Worm (Caenorhabditis elegans) whole organism, L4/young adult: Measurements from ENCODE around the gene ilys-4.

Source experiments
- W03F9.2 ChIP-seq: fragments of 150-350 bp; optimal IDR thresholded peaks from 2 replicates; lab custom pipeline; 2014; ENCODE audit warnings: missing biosample characterization, missing genetic modification characterization
- dao-5 ChIP-seq: sonication (generic microtip); optimal IDR thresholded peaks from 2 replicates; lab custom pipeline; 2016; ENCODE audit warnings: missing genotype, missing genetic modification characterization, moderate library complexity, missing compliant biosample characterization
- him-1 ChIP-seq: sonication (generic microtip); optimal IDR thresholded peaks from 2 replicates; lab custom pipeline; 2016; ENCODE audit warnings: missing genotype, missing genetic modification reagents, missing genetic modification characterization, missing compliant biosample characterization

Gene ilys-4

DNA sequence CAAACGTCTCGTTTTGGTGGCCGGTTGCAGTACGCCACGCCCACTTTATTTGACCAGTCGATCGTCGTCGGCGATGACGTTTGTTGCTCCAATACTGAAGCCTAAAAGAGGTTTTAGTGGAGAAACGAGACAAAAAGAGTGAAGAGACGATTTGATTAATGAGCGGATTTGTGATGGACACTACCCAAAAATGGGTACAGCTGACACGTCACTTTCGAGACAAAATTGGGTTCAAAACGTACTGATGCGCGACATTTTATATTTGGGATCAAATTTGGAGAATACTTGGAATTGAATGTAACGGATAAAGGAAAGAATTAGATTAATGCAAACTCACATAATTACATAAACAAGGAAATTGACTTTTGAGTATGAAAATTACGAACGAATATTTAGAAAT lies at the start of gene ilys-4:
Gene ilys-4, minus strand, starts transcription at position 101 of the 400 bp plus-strand sequence.
- TF ChIP-seq W03F9.2 (tag; lab: Kevin White, UChicago): no peak

DNA sequence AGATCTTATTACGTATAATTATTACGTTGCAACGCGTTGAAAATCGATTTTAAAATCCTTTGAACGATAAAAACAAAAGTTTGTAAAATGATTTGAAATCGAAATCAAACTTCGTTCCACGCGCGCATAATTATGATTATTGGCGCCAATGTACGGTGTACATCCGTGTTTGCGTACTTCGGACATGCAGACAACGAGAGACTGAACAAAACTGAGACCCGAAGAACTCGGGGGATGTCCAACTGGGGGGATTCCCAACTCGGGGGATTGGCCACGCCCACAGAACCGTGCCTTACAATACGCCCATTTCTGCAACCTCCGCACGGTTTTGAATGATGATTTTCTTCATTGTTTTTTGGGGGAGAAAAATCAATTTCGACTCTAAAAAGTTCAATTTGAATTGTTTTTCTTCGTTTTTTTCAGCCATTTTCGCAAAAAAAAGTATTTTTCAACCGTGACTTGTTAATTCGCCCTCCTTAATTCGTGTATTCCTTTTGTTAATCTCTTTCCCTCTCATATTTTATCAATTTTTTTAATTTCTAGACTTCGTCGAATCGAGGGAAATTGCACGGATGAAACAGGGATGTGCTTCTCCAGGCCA lies 49.7 kb upstream of the ilys-4 start, which contains the start of gene F20D12.12:
Gene F20D12.12, plus strand, starts transcription at position 542 of the 601 bp plus-strand sequence.
- TF ChIP-seq W03F9.2 (tag; lab: Kevin White, UChicago): peak; percentile 46

DNA sequence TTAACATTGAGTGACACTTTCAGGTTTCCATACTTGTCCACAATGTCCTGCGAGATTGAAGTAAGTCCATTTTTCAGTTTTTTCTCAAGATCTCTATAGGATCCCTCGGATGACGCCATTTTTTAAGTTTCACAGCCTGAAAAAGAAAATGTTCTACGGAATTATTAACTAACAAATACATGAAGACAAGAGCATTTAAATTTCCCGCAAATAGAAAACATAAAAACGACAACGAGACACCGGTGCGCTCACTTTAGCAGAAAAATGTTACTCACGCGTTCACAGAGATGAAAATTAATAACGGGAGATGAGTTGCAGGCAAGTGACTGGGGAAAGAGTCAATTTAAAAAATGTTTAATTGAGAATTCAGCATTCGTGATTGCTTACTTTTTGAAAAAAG lies 49.1 kb upstream of the ilys-4 start, which contains the start of gene czw-1:
Gene czw-1, minus strand, starts transcription at position 369 of the 400 bp plus-strand sequence.
- TF ChIP-seq W03F9.2 (tag; lab: Kevin White, UChicago) (no peak), him-1 (tag; lab: Kevin White, UChicago) (no peak), dao-5 (tag; lab: Kevin White, UChicago) (no peak)

DNA sequence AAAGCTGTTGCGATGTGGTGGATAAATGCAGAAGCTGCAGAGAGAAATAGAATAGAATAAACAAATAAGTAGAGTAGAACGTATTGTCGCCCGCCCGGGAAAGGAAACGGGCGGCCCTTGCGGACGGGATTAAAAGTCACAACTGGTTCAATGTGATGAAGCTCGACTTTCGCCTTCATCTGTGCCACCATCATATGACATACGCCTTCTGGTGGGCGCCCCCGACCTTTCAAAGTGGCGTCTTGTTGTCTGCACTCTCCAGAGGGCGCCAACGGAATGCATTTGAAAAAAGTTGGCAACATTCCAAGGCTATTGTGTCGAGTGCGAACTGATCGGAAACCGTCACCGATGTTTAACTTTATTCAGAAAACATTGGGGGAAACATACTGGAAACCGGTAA lies 45.9 kb upstream of the ilys-4 start:
- TF ChIP-seq him-1 (tag; lab: Kevin White, UChicago) (no peak), W03F9.2 (tag; lab: Kevin White, UChicago) (no peak), dao-5 (tag; lab: Kevin White, UChicago) (no peak)

DNA sequence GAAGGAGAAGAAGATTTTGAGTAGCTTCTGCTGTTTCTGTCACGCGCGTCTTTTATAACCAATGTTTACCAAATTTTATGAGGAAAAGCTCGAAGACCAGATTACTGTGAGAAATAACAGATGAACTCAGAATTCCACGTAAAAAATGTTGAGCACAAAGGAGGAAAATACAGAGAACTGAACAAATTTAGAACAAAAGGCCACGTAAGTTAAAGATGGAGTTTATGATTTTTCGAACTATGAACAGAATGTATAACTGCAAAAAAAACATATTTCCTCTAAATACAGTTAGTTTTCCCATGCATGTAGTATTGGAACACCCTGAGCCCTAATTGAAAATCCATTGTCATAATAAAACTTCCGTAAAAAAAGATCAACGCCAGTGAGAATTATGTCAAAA lies 43.6 kb upstream of the ilys-4 start, which contains the start of gene exc-9:
Gene exc-9, minus strand, starts transcription at position 101 of the 400 bp plus-strand sequence.
- TF ChIP-seq dao-5 (tag; lab: Kevin White, UChicago) (no peak), him-1 (tag; lab: Kevin White, UChicago) (no peak), W03F9.2 (tag; lab: Kevin White, UChicago) (no peak)

DNA sequence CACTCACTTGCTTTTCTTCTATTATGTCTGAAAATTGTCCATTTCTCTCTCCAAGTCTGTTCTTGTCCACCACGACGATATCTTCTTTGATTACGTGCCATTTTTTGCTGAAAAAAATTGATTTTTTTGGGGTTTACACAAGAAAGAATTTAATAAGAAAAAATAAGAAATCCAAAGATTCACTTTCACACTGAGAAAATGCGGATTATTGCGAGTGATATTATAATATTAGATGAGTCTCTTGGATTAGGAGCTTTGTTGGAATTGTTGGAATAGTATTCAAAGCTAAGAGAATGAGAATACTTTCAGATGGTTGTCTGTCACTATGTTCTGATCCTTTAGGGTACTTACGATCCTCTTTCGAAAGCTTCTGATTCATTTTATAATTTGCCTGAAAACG lies 41.5 kb upstream of the ilys-4 start, which contains the start of gene F20D12.7:
Gene F20D12.7, minus strand, starts transcription at position 101 of the 400 bp plus-strand sequence.
- TF ChIP-seq W03F9.2 (tag; lab: Kevin White, UChicago) (no peak), dao-5 (tag; lab: Kevin White, UChicago) (no peak), him-1 (tag; lab: Kevin White, UChicago) (no peak)

DNA sequence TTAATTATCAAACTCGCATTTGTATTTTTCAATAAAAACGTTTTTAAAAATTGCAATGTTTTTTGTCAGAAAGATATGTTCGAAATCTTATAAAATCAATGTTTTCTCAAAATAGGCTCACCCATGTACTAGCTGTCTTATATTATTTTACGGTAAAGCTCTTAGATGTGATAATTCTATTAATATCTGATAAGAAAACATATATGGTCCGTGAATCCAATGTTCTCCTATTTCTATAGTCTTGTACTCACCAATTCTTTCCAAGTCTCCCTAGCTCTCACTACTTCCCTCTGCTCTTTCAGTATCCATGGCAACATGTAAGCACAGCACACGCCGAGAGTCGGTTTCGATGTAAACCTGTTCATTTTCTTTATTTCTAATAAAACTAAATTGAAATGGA lies 36.4 kb upstream of the ilys-4 start, which contains the start of gene bbs-2:
Gene bbs-2, plus strand, starts transcription at position 301 of the 400 bp plus-strand sequence.
- TF ChIP-seq W03F9.2 (tag; lab: Kevin White, UChicago) (no peak), dao-5 (tag; lab: Kevin White, UChicago) (no peak), him-1 (tag; lab: Kevin White, UChicago) (no peak)

DNA sequence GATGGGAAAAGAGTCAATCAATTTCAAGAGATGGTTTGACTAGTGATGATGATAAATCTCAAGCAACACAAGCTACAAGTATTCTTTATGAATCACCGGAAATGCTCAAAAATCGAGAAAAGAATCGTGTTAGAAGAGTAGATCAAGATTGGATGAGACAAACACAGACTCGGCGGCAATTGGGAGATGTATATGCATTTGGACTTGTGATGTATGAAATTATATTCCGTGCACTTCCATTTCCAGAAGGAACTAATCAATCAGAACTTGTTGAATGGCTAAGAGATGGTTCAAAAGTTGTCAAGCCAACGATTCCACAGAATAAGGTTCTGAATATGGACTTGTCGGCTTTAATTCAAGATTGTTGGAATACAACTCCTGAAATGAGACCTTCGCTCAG lies 34.5 kb upstream of the ilys-4 start:
- TF ChIP-seq W03F9.2 (tag; lab: Kevin White, UChicago): no peak

DNA sequence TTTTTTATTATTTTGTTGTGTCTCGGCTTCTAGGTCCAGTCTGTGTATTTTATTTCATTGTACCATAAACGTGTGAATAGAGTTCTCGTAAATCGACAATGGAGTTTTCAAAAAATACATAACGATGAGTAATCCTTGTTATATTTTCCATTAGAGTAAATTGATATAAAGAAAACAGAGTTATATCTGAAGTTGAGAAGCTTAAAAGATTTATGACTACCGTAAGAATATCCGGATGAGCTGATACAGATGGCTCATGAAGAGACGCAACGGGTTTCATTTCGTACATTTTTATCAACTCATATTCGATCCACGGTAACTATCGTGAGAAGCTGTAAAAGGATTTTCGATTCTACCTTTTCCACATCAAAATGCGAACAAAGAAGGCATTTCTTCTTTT lies 30.5 kb upstream of the ilys-4 start, which contains the start of gene gcy-8:
Gene gcy-8, plus strand, starts transcription at position 301 of the 400 bp plus-strand sequence.
- TF ChIP-seq him-1 (tag; lab: Kevin White, UChicago): no peak
- no peak for TF ChIP-seq W03F9.2 (tag; lab: Kevin White, UChicago)
- no peak for TF ChIP-seq dao-5 (tag; lab: Kevin White, UChicago)

DNA sequence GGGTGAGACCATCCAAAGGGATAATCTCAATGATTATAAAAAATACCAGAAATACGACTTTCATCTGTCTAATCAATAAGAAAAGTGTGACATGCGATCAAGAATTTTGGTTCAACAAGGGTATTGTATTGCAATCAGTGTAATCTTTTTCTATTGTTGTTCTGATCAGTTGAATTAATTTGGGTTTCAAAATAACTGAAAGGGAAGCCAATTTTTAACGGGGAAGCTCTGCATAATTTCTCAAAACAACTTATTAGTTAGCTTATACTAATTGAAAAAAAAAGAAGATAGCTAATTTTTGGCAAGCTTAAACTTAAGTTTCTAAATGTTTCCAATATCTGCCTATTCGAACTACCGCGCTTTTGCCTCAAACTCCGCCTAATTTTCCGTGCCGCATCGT lies 29.9 kb upstream of the ilys-4 start, which contains the start of gene C49H3.12:
Gene C49H3.12, minus strand, starts transcription at position 101 of the 400 bp plus-strand sequence.
- TF ChIP-seq him-1 (tag; lab: Kevin White, UChicago) (no peak), W03F9.2 (tag; lab: Kevin White, UChicago) (no peak), dao-5 (tag; lab: Kevin White, UChicago) (no peak)

DNA sequence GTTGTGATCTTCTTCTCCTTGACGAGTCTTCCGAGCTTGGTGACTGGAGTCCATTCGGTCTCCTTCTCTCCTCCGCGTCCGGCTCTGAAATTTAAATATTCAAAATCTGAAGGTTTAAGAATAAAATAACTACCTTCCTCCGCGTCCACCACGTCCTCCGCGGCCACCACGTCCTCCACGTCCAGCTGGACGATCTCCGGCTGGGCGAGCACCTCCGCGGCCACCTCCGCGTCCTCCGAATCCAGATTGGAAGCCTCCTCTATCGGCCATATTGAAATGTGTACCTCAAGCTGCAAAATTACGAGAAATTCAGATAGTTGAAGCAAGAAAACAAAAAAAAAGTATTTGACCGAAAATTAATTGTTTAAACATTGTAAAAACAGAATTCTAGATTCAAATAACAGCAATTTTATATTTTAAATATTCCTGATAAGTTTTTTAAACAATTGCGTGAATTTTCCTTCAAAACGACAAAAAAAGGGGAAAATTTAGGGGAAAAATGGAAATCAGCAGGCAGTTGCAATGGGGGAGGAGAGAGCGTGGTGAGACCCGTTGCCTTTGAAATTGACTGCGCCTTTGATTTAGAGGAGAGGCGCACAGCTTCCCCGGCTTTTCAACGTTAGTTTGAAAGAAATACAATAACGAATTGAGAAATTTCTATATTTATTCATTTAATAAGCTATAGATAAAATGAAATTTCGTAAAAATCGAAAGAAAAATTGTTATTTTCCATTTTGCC lies 28.9 kb upstream of the ilys-4 start, which contains the start of gene rps-2:
Gene rps-2, minus strand, starts transcription at position 290 of the 739 bp plus-strand sequence.
- TF ChIP-seq dao-5 (tag; lab: Kevin White, UChicago) (no peak), W03F9.2 (tag; lab: Kevin White, UChicago) (peak; percentile 23)

DNA sequence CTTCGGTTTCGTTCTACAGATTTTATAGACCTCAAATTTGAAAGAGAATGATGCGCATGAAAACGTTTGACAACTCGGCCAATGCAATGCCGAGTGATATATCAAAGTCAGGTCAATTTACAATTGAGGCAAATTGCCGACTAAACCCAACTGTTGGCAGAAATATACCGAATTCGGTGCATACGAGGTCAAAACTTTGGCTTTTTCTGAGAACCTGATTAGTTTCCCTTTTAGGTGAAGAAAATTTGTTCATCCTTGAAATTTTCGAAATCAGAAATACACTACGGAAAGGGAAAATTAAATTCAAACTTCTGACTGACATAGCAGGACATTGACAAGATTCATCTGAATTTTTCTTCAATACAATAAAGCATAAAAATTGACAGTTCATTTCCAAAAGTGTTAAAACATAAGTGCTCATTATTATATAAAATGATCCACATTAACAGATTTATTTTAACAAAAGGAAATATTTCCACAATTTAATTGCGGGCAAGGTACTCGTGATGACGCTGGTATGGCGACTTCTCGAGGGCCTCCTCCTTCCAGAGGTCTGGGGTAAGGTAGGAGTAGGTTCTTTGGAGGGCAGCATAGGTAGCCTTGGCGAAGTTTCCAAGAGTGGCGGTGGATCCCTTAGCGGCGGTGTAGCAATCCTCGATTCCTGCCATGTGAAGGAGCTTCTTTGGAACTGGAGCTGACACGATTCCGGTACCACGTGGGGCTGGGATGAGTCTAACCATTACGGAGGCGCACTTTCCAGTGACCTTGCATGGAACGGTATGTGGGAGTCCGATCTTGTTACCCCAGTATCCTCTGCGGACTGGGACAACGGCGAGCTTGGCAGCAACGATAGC lies 27.9 kb upstream of the ilys-4 start:
- TF ChIP-seq dao-5 (tag; lab: Kevin White, UChicago): no peak
- TF ChIP-seq W03F9.2 (tag; lab: Kevin White, UChicago): no peak
- TF ChIP-seq him-1 (tag; lab: Kevin White, UChicago): no peak

DNA sequence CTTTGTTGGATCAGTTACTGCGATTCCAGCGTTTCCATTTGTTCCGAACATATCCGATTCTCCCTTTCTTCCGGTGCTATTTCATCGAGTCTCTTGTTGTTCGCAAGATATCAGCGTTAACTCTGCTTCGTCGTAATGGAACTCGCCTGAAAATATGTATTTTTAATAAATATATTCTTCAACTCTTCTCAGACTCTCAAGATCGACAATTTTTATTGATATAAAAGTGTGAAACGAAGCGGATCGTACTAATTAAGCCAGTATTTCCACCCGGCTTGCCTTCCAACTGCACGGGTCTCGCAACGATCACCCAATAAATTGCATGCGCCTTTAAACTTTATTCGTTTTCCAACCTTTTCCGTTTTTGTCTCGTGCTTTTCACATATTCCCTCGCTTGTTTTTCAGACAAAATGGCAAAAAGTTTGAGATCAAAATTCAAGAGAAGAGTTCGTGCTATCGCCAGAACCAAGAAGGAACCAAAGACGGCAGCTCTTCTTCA lies 26.7 kb upstream of the ilys-4 start, which contains the start of the genes xpo-3 and C49H3.3:
Gene xpo-3, minus strand, starts transcription at position 51 of the 499 bp plus-strand sequence.
Gene C49H3.3, plus strand, starts transcription at position 369 of the 499 bp plus-strand sequence.
- TF ChIP-seq W03F9.2 (tag; lab: Kevin White, UChicago): peak; percentile 79
- TF ChIP-seq him-1 (tag; lab: Kevin White, UChicago): no peak
- no peak for TF ChIP-seq dao-5 (tag; lab: Kevin White, UChicago)
